ENCODE assay signal across 1 fruit fly cellular context in genomic region chr3R:27289638-27290037, dm6.
TF ChIP-seq lines count a peak whose summit lies in the region.

No protein-coding gene starts in this region.

TF ChIP-seq in whole organism, embryonic, 481 proteins besides CTCF, POLR2A, EP300 and RAD21 (continued from another document and continues in another):
- no peak for TF ChIP-seq tna (GFP tag; IDR thresholded peaks at IDR 0.05; lab: Robert Waterston, UW; ENCODE audit: partially characterized antibody)
- peak; percentile 14 for TF ChIP-seq CG4424 (GFP tag; optimal IDR thresholded peaks at IDR 0.05; lab: Kevin White, UChicago)
- peak; percentile 57; the same call in 1 of the 3 replicates for TF ChIP-seq Dbx (GFP tag; IDR thresholded peaks at IDR 0.05; lab: Robert Waterston, UW)
- TF ChIP-seq slp2 (GFP tag; optimal IDR thresholded peaks at IDR 0.05; lab: Kevin White, UChicago) = no peak
- TF ChIP-seq fd3F (GFP tag; optimal IDR thresholded peaks at IDR 0.05; lab: Kevin White, UChicago) = no peak
- peak; percentile 47 for TF ChIP-seq PHDP (tag; optimal IDR thresholded peaks at IDR 0.05; lab: Kevin White, UChicago)
- no peak for TF ChIP-seq Nf-YA (GFP tag; IDR thresholded peaks at IDR 0.05; lab: Robert Waterston, UW)
- peak; percentile 29 to 42 for TF ChIP-seq dpn (GFP tag; optimal IDR thresholded peaks at IDR 0.05; lab: Kevin White, UChicago)
- peak; percentile 77 for TF ChIP-seq row (GFP tag; IDR thresholded peaks at IDR 0.05; lab: Robert Waterston, UW)
- peak; percentile 33 for TF ChIP-seq phol (tag; optimal IDR thresholded peaks at IDR 0.05; lab: Kevin White, UChicago)
- peak; percentile 2 for TF ChIP-seq CG10654 (GFP tag; optimal IDR thresholded peaks at IDR 0.05; lab: Kevin White, UChicago)
- TF ChIP-seq CG15601 (tag; optimal IDR thresholded peaks at IDR 0.05; lab: Kevin White, UChicago) = no peak
- TF ChIP-seq tgo (GFP tag; IDR thresholded peaks at IDR 0.05; lab: Robert Waterston, UW) = no peak; the same call in 2 of the 3 replicates
- no peak for TF ChIP-seq CG6683 (GFP tag; optimal IDR thresholded peaks at IDR 0.05; lab: Kevin White, UChicago)
- no peak for TF ChIP-seq aop (GFP tag; IDR thresholded peaks at IDR 0.05; lab: Robert Waterston, UW)
- no peak for TF ChIP-seq CkIIα-i1 (GFP tag; IDR thresholded peaks at IDR 0.05; lab: Robert Waterston, UW)
- peak; percentile 92 for TF ChIP-seq grau (tag; optimal IDR thresholded peaks at IDR 0.05; lab: Kevin White, UChicago)
- no peak for TF ChIP-seq twi (tag; optimal IDR thresholded peaks at IDR 0.05; lab: Kevin White, UChicago)
- TF ChIP-seq NFAT (GFP tag; IDR thresholded peaks at IDR 0.05; lab: Robert Waterston, UW) = peak; percentile 38; the same call in 1 of the 2 replicates
- no peak for TF ChIP-seq CG18619 (GFP tag; optimal IDR thresholded peaks at IDR 0.05; lab: Kevin White, UChicago)
- no peak for TF ChIP-seq E2f2 (GFP tag; IDR thresholded peaks at IDR 0.05; lab: Robert Waterston, UW)
- TF ChIP-seq Taf1 (GFP tag; IDR thresholded peaks at IDR 0.05; lab: Robert Waterston, UW) = 0 out of 2 replicates have a peak, but pooled peaks have one; percentile 29
- TF ChIP-seq CG12391 (tag; optimal IDR thresholded peaks at IDR 0.05; lab: Kevin White, UChicago) = peak; percentile 42
- TF ChIP-seq dan (GFP tag; IDR thresholded peaks at IDR 0.05; lab: Robert Waterston, UW) = no peak
- no peak for TF ChIP-seq Ets97D (GFP tag; optimal IDR thresholded peaks at IDR 0.05; lab: Kevin White, UChicago)
- no peak for TF ChIP-seq gcm2 (GFP tag; optimal IDR thresholded peaks at IDR 0.05; lab: Kevin White, UChicago)
- TF ChIP-seq Drgx (GFP tag; IDR thresholded peaks at IDR 0.05; lab: Robert Waterston, UW) = peak; percentile 52
- TF ChIP-seq CG2202 (tag; optimal IDR thresholded peaks at IDR 0.05; lab: Kevin White, UChicago) = no peak
- TF ChIP-seq CG16813 (GFP tag; IDR thresholded peaks at IDR 0.05; lab: Robert Waterston, UW; ENCODE audit: partially characterized antibody) = no peak
- no peak for TF ChIP-seq CG31224 (GFP tag; IDR thresholded peaks at IDR 0.05; lab: Robert Waterston, UW)
- TF ChIP-seq CG6791 (GFP tag; IDR thresholded peaks at IDR 0.05; lab: Robert Waterston, UW; ENCODE audit: partially characterized antibody) = no peak
- TF ChIP-seq CG30020 (tag; optimal IDR thresholded peaks at IDR 0.05; lab: Kevin White, UChicago) = no peak
- peak; percentile 62 for TF ChIP-seq CG10979 (tag; optimal IDR thresholded peaks at IDR 0.05; lab: Kevin White, UChicago)
- no peak for TF ChIP-seq CG7357 (GFP tag; IDR thresholded peaks at IDR 0.05; lab: Robert Waterston, UW)
- TF ChIP-seq odd (GFP tag; optimal IDR thresholded peaks at IDR 0.05; lab: Kevin White, UChicago) = no peak
- TF ChIP-seq CG15269 (tag; optimal IDR thresholded peaks at IDR 0.05; lab: Kevin White, UChicago) = peak; percentile 32
- TF ChIP-seq Chrac-16 (GFP tag; optimal IDR thresholded peaks at IDR 0.05; lab: Kevin White, UChicago) = peak; percentile 21
- TF ChIP-seq D (optimal IDR thresholded peaks at IDR 0.05; lab: Kevin White, UChicago) = no peak
- TF ChIP-seq D (GFP tag; optimal IDR thresholded peaks at IDR 0.05; lab: Kevin White, UChicago) = no peak
- TF ChIP-seq p53 (GFP tag; optimal IDR thresholded peaks at IDR 0.05; lab: Kevin White, UChicago) = no peak
- no peak for TF ChIP-seq CG16779 (GFP tag; IDR thresholded peaks at IDR 0.05; lab: Robert Waterston, UW)
- TF ChIP-seq CG7556 (GFP tag; optimal IDR thresholded peaks at IDR 0.05; lab: Kevin White, UChicago) = peak; percentile 15
- no peak for TF ChIP-seq wor (GFP tag; IDR thresholded peaks at IDR 0.05; lab: Robert Waterston, UW)
- TF ChIP-seq BEAF-32 (GFP tag; optimal IDR thresholded peaks at IDR 0.05; lab: Kevin White, UChicago) = no peak
- TF ChIP-seq Ets65A (GFP tag; lab: Kevin White, UChicago) = peak; percentile 61
- no peak for TF ChIP-seq CG11456 (GFP tag; IDR thresholded peaks at IDR 0.05; lab: Robert Waterston, UW)
- TF ChIP-seq peb (GFP tag; IDR thresholded peaks at IDR 0.05; lab: Robert Waterston, UW) = no peak
- no peak for TF ChIP-seq Dip2 (GFP tag; IDR thresholded peaks at IDR 0.05; lab: Robert Waterston, UW)
- peak; percentile 21 for TF ChIP-seq CG18476 (GFP tag; optimal IDR thresholded peaks at IDR 0.05; lab: Kevin White, UChicago)
- TF ChIP-seq wdn (GFP tag; IDR thresholded peaks at IDR 0.05; lab: Robert Waterston, UW) = no peak
- no peak for TF ChIP-seq NC2α (GFP tag; optimal IDR thresholded peaks at IDR 0.05; lab: Kevin White, UChicago)
- no peak for TF ChIP-seq Lpt (GFP tag; optimal IDR thresholded peaks at IDR 0.05; lab: Kevin White, UChicago)
- peak; percentile 30 for TF ChIP-seq CG7786 (GFP tag; optimal IDR thresholded peaks at IDR 0.05; lab: Kevin White, UChicago)
- 0 out of 2 replicates have a peak, but pooled peaks have one; percentile 22 for TF ChIP-seq CG11696 (GFP tag; IDR thresholded peaks at IDR 0.05; lab: Robert Waterston, UW)
- TF ChIP-seq CG3163 (GFP tag; optimal IDR thresholded peaks at IDR 0.05; lab: Kevin White, UChicago) = no peak
- no peak for TF ChIP-seq pita (GFP tag; optimal IDR thresholded peaks at IDR 0.05; lab: Kevin White, UChicago)
- no peak for TF ChIP-seq Doc3 (GFP tag; IDR thresholded peaks at IDR 0.05; lab: Robert Waterston, UW; ENCODE audit: partially characterized antibody)
- peak; percentile 51 for TF ChIP-seq sob (GFP tag; IDR thresholded peaks at IDR 0.05; lab: Robert Waterston, UW)
- TF ChIP-seq fd102C (GFP tag; optimal IDR thresholded peaks at IDR 0.05; lab: Kevin White, UChicago) = no peak
- TF ChIP-seq usp (GFP tag; optimal IDR thresholded peaks at IDR 0.05; lab: Kevin White, UChicago) = no peak
- peak; percentile 70 for TF ChIP-seq lab (GFP tag; optimal IDR thresholded peaks at IDR 0.05; lab: Kevin White, UChicago)
- TF ChIP-seq sens (GFP tag; lab: Kevin White, UChicago) = peak; percentile 91
- TF ChIP-seq CG2129 (GFP tag; IDR thresholded peaks at IDR 0.05; lab: Robert Waterston, UW; ENCODE audit: partially characterized antibody) = no peak
- TF ChIP-seq CG18262 (tag; optimal IDR thresholded peaks at IDR 0.05; lab: Kevin White, UChicago) = peak; percentile 55
- no peak for TF ChIP-seq MTF-1 (GFP tag; optimal IDR thresholded peaks at IDR 0.05; lab: Kevin White, UChicago; ENCODE audit: borderline replicate concordance)
- TF ChIP-seq Hand (GFP tag; optimal IDR thresholded peaks at IDR 0.05; lab: Kevin White, UChicago) = no peak
- peak; percentile 55 for TF ChIP-seq CG1603 (tag; optimal IDR thresholded peaks at IDR 0.05; lab: Kevin White, UChicago)
- TF ChIP-seq Eip74EF (GFP tag; optimal IDR thresholded peaks at IDR 0.05; lab: Kevin White, UChicago) = no peak
- no peak for TF ChIP-seq fru (optimal IDR thresholded peaks at IDR 0.05; lab: Kevin White, UChicago)
- peak; percentile 42 for TF ChIP-seq HHEX (GFP tag; optimal IDR thresholded peaks at IDR 0.05; lab: Kevin White, UChicago)
- TF ChIP-seq Gsc (GFP tag; IDR thresholded peaks at IDR 0.05; lab: Robert Waterston, UW) = no peak
- TF ChIP-seq dmrt99B (tag; optimal IDR thresholded peaks at IDR 0.05; lab: Kevin White, UChicago) = peak; percentile 35
- no peak for TF ChIP-seq h (optimal IDR thresholded peaks at IDR 0.05; lab: Kevin White, UChicago)
- TF ChIP-seq CG15514 (GFP tag; optimal IDR thresholded peaks at IDR 0.05; lab: Kevin White, UChicago) = peak; percentile 15
- TF ChIP-seq insv (GFP tag; optimal IDR thresholded peaks at IDR 0.05; lab: Kevin White, UChicago) = no peak
- TF ChIP-seq HLH54F (GFP tag; optimal IDR thresholded peaks at IDR 0.05; lab: Kevin White, UChicago) = peak; percentile 11
- TF ChIP-seq Rx (GFP tag; IDR thresholded peaks at IDR 0.05; lab: Robert Waterston, UW) = no peak
- no peak for TF ChIP-seq CG1832 (GFP tag; optimal IDR thresholded peaks at IDR 0.05; lab: Kevin White, UChicago)
- TF ChIP-seq ftz-f1 (GFP tag; optimal IDR thresholded peaks at IDR 0.05; lab: Kevin White, UChicago) = no peak
- peak; percentile 5 for TF ChIP-seq Six4 (GFP tag; optimal IDR thresholded peaks at IDR 0.05; lab: Kevin White, UChicago)
- no peak for TF ChIP-seq CG12236 (GFP tag; optimal IDR thresholded peaks at IDR 0.05; lab: Kevin White, UChicago)
- 0 out of 3 replicates have a peak, but pooled peaks have one; percentile 12 for TF ChIP-seq croc (GFP tag; conservative IDR thresholded peaks at IDR 0.05; lab: Robert Waterston, UW)
- TF ChIP-seq Bgb (GFP tag; IDR thresholded peaks at IDR 0.05; lab: Robert Waterston, UW; ENCODE audit: partially characterized antibody) = no peak
- peak; percentile 13 for TF ChIP-seq CG16815 (GFP tag; optimal IDR thresholded peaks at IDR 0.05; lab: Kevin White, UChicago)
- no peak for TF ChIP-seq bowl (GFP tag; IDR thresholded peaks at IDR 0.05; lab: Robert Waterston, UW)
- TF ChIP-seq crc (GFP tag; optimal IDR thresholded peaks at IDR 0.05; lab: Kevin White, UChicago) = no peak
- TF ChIP-seq Oli (tag; optimal IDR thresholded peaks at IDR 0.05; lab: Kevin White, UChicago) = peak; percentile 51
- no peak for TF ChIP-seq sim (GFP tag; IDR thresholded peaks at IDR 0.05; lab: Robert Waterston, UW)
- TF ChIP-seq vfl (GFP tag; optimal IDR thresholded peaks at IDR 0.05; lab: Kevin White, UChicago) = no peak
- no peak for TF ChIP-seq ato (GFP tag; IDR thresholded peaks at IDR 0.05; lab: Robert Waterston, UW; ENCODE audit: partially characterized antibody)
- no peak for TF ChIP-seq sr (GFP tag; IDR thresholded peaks at IDR 0.05; lab: Robert Waterston, UW)
- TF ChIP-seq dati (GFP tag; IDR thresholded peaks at IDR 0.05; lab: Robert Waterston, UW) = no peak
- no peak for TF ChIP-seq CG15073 (GFP tag; optimal IDR thresholded peaks at IDR 0.05; lab: Kevin White, UChicago)
- TF ChIP-seq Neu2 (GFP tag; optimal IDR thresholded peaks at IDR 0.05; lab: Kevin White, UChicago; ENCODE audit: borderline replicate concordance) = no peak
- TF ChIP-seq nom (GFP tag; optimal IDR thresholded peaks at IDR 0.05; lab: Kevin White, UChicago) = no peak
- TF ChIP-seq CG4328 (GFP tag; optimal IDR thresholded peaks at IDR 0.05; lab: Kevin White, UChicago) = no peak
- TF ChIP-seq btn (GFP tag; optimal IDR thresholded peaks at IDR 0.05; lab: Kevin White, UChicago) = no peak
- no peak for TF ChIP-seq C15 (GFP tag; IDR thresholded peaks at IDR 0.05; lab: Robert Waterston, UW)
- peak; percentile 39 for TF ChIP-seq CG13624 (GFP tag; optimal IDR thresholded peaks at IDR 0.05; lab: Kevin White, UChicago)
- TF ChIP-seq bab2 (GFP tag; optimal IDR thresholded peaks at IDR 0.05; lab: Kevin White, UChicago) = peak; percentile 40
- no peak for TF ChIP-seq CG10366 (GFP tag; IDR thresholded peaks at IDR 0.05; lab: Robert Waterston, UW)
- no peak for TF ChIP-seq Atf-2 (GFP tag; optimal IDR thresholded peaks at IDR 0.05; lab: Kevin White, UChicago)
- peak; percentile 64 for TF ChIP-seq gem (tag; optimal IDR thresholded peaks at IDR 0.05; lab: Kevin White, UChicago)
- no peak for TF ChIP-seq CG17186 (GFP tag; optimal IDR thresholded peaks at IDR 0.05; lab: Kevin White, UChicago)
- TF ChIP-seq Hey (tag; optimal IDR thresholded peaks at IDR 0.05; lab: Kevin White, UChicago) = no peak
- no peak; the same call in 1 of the 2 replicates for TF ChIP-seq H2.0 (GFP tag; IDR thresholded peaks at IDR 0.05; lab: Robert Waterston, UW)
- TF ChIP-seq pb (GFP tag; optimal IDR thresholded peaks at IDR 0.05; lab: Kevin White, UChicago) = no peak
- peak; percentile 11 for TF ChIP-seq D19B (GFP tag; optimal IDR thresholded peaks at IDR 0.05; lab: Kevin White, UChicago)
- TF ChIP-seq CG4360 (GFP tag; IDR thresholded peaks at IDR 0.05; lab: Robert Waterston, UW) = no peak
- TF ChIP-seq CG17568 (GFP tag; optimal IDR thresholded peaks at IDR 0.05; lab: Kevin White, UChicago) = no peak
- TF ChIP-seq CoRest (tag; optimal IDR thresholded peaks at IDR 0.05; lab: Kevin White, UChicago) = no peak
- TF ChIP-seq CG14441 (GFP tag; IDR thresholded peaks at IDR 0.05; lab: Robert Waterston, UW) = no peak; the same call in 1 of the 2 replicates
- TF ChIP-seq Hr78 (GFP tag; optimal IDR thresholded peaks at IDR 0.05; lab: Kevin White, UChicago) = no peak
- no peak for TF ChIP-seq Kr (GFP tag; optimal IDR thresholded peaks at IDR 0.05; lab: Kevin White, UChicago)
- TF ChIP-seq zen2 (GFP tag; IDR thresholded peaks at IDR 0.05; lab: Robert Waterston, UW; ENCODE audit: partially characterized antibody) = no peak
- no peak for TF ChIP-seq CG4707 (GFP tag; optimal IDR thresholded peaks at IDR 0.05; lab: Kevin White, UChicago)
- TF ChIP-seq lilli (GFP tag; optimal IDR thresholded peaks at IDR 0.05; lab: Kevin White, UChicago) = peak; percentile 37
- no peak for TF ChIP-seq CG12155 (GFP tag; optimal IDR thresholded peaks at IDR 0.05; lab: Kevin White, UChicago)
- TF ChIP-seq CG7745 (tag; optimal IDR thresholded peaks at IDR 0.05; lab: Kevin White, UChicago) = no peak
- TF ChIP-seq tio (GFP tag; optimal IDR thresholded peaks at IDR 0.05; lab: Kevin White, UChicago) = no peak
- no peak for TF ChIP-seq kah (GFP tag; optimal IDR thresholded peaks at IDR 0.05; lab: Kevin White, UChicago)
- TF ChIP-seq CG11398 (GFP tag; optimal IDR thresholded peaks at IDR 0.05; lab: Kevin White, UChicago) = no peak
- no peak for TF ChIP-seq her (GFP tag; optimal IDR thresholded peaks at IDR 0.05; lab: Kevin White, UChicago)
- TF ChIP-seq abd-A (tag; optimal IDR thresholded peaks at IDR 0.05; lab: Kevin White, UChicago) = no peak
- peak; percentile 76 for TF ChIP-seq CG9932 (GFP tag; IDR thresholded peaks at IDR 0.05; lab: Robert Waterston, UW)
- peak; percentile 32 to 44 for TF ChIP-seq Pdp1 (GFP tag; optimal IDR thresholded peaks at IDR 0.05; lab: Kevin White, UChicago)
- TF ChIP-seq CG3995 (GFP tag; optimal IDR thresholded peaks at IDR 0.05; lab: Kevin White, UChicago) = no peak
- TF ChIP-seq CG13424 (tag; optimal IDR thresholded peaks at IDR 0.05; lab: Kevin White, UChicago) = peak; percentile 33
- no peak for TF ChIP-seq lov (optimal IDR thresholded peaks at IDR 0.05; lab: Kevin White, UChicago)
- no peak for TF ChIP-seq lov (GFP tag; IDR thresholded peaks at IDR 0.05; lab: Robert Waterston, UW)
- TF ChIP-seq inv (GFP tag; IDR thresholded peaks at IDR 0.05; lab: Robert Waterston, UW; ENCODE audit: partially characterized antibody) = no peak
- no peak for TF ChIP-seq CG42726 (GFP tag; IDR thresholded peaks at IDR 0.05; lab: Robert Waterston, UW; ENCODE audit: partially characterized antibody)
- peak; percentile 35 for TF ChIP-seq CG12219 (GFP tag; optimal IDR thresholded peaks at IDR 0.05; lab: Kevin White, UChicago)
- TF ChIP-seq z (GFP tag; IDR thresholded peaks at IDR 0.05; lab: Robert Waterston, UW) = no peak
- TF ChIP-seq YL-1 (GFP tag; optimal IDR thresholded peaks at IDR 0.05; lab: Kevin White, UChicago) = no peak
- TF ChIP-seq fd64A (GFP tag; optimal IDR thresholded peaks at IDR 0.05; lab: Kevin White, UChicago) = no peak
- no peak for TF ChIP-seq otp (GFP tag; IDR thresholded peaks at IDR 0.05; lab: Robert Waterston, UW)
